Worm (Caenorhabditis elegans) whole organism, L4 larva: ENCODE data around the gene erg-28.

Experiments
- attf-4 ChIP-seq: sonication (generic microtip); optimal IDR thresholded peaks from 3 replicates; lab custom pipeline; 2017; ENCODE audit warnings: missing biosample characterization, missing genetic modification characterization
- hlh-30 ChIP-seq: sonication (generic microtip); optimal IDR thresholded peaks from 2 replicates; lab custom pipeline; 2017; ENCODE audit warnings: antibody characterized with exemption, mild to moderate bottlenecking, missing genetic modification characterization, missing compliant biosample characterization; ENCODE audit not compliant: insufficient read depth
- lsy-2 ChIP-seq, 2 experiments: fragments of 150-350 bp in 1 of 2; sonication (generic microtip) in 1 of 2; optimal IDR thresholded peaks; 2 replicates each; lab custom pipeline; 2014 to 2017; ENCODE audit warnings: missing biosample characterization in 2 of 2, missing genetic modification characterization in 2 of 2
- mdt-29 ChIP-seq: fragments of 200-800 bp; sonication (Bioruptor generic); IDR thresholded peaks from 2 replicates; pipeline ENCODE4 v1.3.6; 2022; ENCODE audit warnings: missing genetic modification reagents, missing genetic modification characterization, missing compliant biosample characterization
- nhr-102 ChIP-seq: sonication (generic microtip); optimal IDR thresholded peaks from 2 replicates; lab custom pipeline; 2016; ENCODE audit warnings: mild to moderate bottlenecking, missing genetic modification characterization, moderate library complexity, missing compliant biosample characterization
- nhr-237 ChIP-seq: sonication (generic microtip); optimal IDR thresholded peaks from 2 replicates; lab custom pipeline; 2017; ENCODE audit warnings: missing biosample characterization, missing genetic modification characterization
- sdz-12 ChIP-seq: fragments of 200-800 bp; sonication (Bioruptor generic); optimal IDR thresholded peaks from 2 replicates; lab custom pipeline; 2018; ENCODE audit warnings: mild to moderate bottlenecking, missing genetic modification characterization, missing compliant biosample characterization
- snpc-4 ChIP-seq: fragments of 150-350 bp; optimal IDR thresholded peaks from 2 replicates; lab custom pipeline; 2014; ENCODE audit warnings: missing biosample characterization, missing genetic modification characterization
- zip-11 ChIP-seq: fragments of 200-800 bp; sonication (Bioruptor generic); IDR thresholded peaks from 2 replicates; pipeline ENCODE4 v1.3.6; 2022; ENCODE audit warnings: missing genetic modification characterization, missing compliant biosample characterization

DNA sequence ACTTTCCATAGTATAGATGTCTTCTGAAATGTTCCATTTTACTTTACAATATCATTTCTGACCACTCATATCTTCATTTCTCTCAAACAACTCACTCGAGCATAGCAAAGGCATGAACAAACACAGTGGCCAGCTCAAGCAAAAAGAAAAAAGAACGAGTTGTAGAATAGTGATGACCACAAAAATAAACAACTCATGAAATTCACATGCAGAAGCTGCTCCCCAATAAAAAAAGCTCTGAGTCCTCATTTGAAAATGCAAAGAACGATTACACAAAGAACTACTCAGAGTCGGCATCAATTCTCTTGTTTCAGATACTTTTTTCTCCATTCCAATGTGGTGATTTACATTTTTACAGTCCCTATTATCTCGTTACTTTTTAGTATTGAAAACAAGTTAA lies 27.5 kb downstream of the erg-28 start:
- TF ChIP-seq nhr-102 (tag; lab: Kevin White, UChicago) (no peak), snpc-4 (tag; lab: Kevin White, UChicago) (no peak), hlh-30 (tag; lab: Kevin White, UChicago) (no peak), zip-11 (no peak), lsy-2 (tag; optimal IDR thresholded peaks at IDR 0.05; lab: Kevin White, UChicago) (no peak), attf-4 (no peak), mdt-29 (no peak), nhr-237 (tag; lab: Kevin White, UChicago) (no peak), sdz-12 (GFP tag; lab: Kevin White, UChicago) (no peak)
